Fruit fly (Drosophila melanogaster) whole organism, embryonic: Measurements from ENCODE around the gene Sgp.

Experiments used
- Abd-B ChIP-seq: fragments of 200-800 bp; sonication (Bioruptor generic); optimal IDR thresholded peaks from 2 replicates; lab custom pipeline; 2018; ENCODE audit warnings: missing biosample characterization, mild to moderate bottlenecking, missing genetic modification characterization, moderate library complexity
- Aef1 ChIP-seq: fragments of 200-800 bp; sonication (Bioruptor generic); IDR thresholded peaks from 3 replicates; pipeline ENCODE4 v1.3.6; 2022; ENCODE audit warnings: missing biosample characterization, missing genetic modification characterization
- Atf3 ChIP-seq: fragments of 200-800 bp; sonication (Bioruptor generic); optimal IDR thresholded peaks from 3 replicates; lab custom pipeline; 2016; ENCODE audit warnings: missing biosample characterization, missing genetic modification characterization
- Awh ChIP-seq: fragments of 200-800 bp; sonication (Bioruptor generic); IDR thresholded peaks from 2 replicates; pipeline ENCODE4, ENCODE4 v1.3.6; 2022; ENCODE audit warnings: missing biosample characterization, missing genetic modification characterization
- B-H1 ChIP-seq: fragments of 200-800 bp; sonication (Bioruptor generic); IDR thresholded peaks from 3 replicates; pipeline ENCODE4 v1.3.6; 2022; ENCODE audit warnings: missing biosample characterization, missing genetic modification characterization
- CG10431 ChIP-seq: fragments of 200-800 bp; sonication (Bioruptor generic); optimal IDR thresholded peaks from 3 replicates; lab custom pipeline; 2018; ENCODE audit warnings: missing biosample characterization, mild to moderate bottlenecking, missing genetic modification characterization
- CG11456 ChIP-seq: fragments of 200-800 bp; sonication (Bioruptor generic); IDR thresholded peaks from 3 replicates; pipeline ENCODE4 v1.3.6; 2022; ENCODE audit warnings: missing biosample characterization, missing genetic modification characterization
- CG12071 ChIP-seq: fragments of 200-800 bp; sonication (Bioruptor generic); optimal IDR thresholded peaks from 3 replicates; lab custom pipeline; 2018; ENCODE audit warnings: missing biosample characterization, mild to moderate bottlenecking, missing genetic modification characterization
- CG12391 ChIP-seq: fragments of 200-800 bp; sonication (Bioruptor generic); optimal IDR thresholded peaks from 3 replicates; lab custom pipeline; 2018; ENCODE audit warnings: missing biosample characterization, mild to moderate bottlenecking, missing genetic modification characterization, moderate library complexity
- CG13624 ChIP-seq: fragments of 200-800 bp; sonication (Bioruptor generic); optimal IDR thresholded peaks from 2 replicates; lab custom pipeline; 2016; ENCODE audit warnings: missing biosample characterization, missing genetic modification characterization
- CG16779 ChIP-seq: fragments of 200-800 bp; sonication (Bioruptor generic); IDR thresholded peaks from 2 replicates; pipeline ENCODE4 v1.3.6; 2022; ENCODE audit warnings: missing biosample characterization, missing genetic modification characterization
- CG30020 ChIP-seq: fragments of 200-800 bp; optimal IDR thresholded peaks from 2 replicates; lab custom pipeline; 2019; ENCODE audit warnings: missing biosample characterization, mild to moderate bottlenecking, missing genetic modification characterization, moderate library complexity
- CG30403 ChIP-seq: fragments of 200-800 bp; sonication (Bioruptor generic); optimal IDR thresholded peaks from 3 replicates; lab custom pipeline; 2016; ENCODE audit warnings: missing biosample characterization, missing genetic modification characterization
- CG34224 ChIP-seq: fragments of 200-800 bp; sonication (Bioruptor generic); IDR thresholded peaks from 3 replicates; pipeline ENCODE4 v1.3.6; 2022; ENCODE audit warnings: missing biosample characterization, missing genetic modification characterization; ENCODE audit not compliant: partially characterized antibody
- CG4424 ChIP-seq: fragments of 200-800 bp; sonication (Bioruptor generic); optimal IDR thresholded peaks from 3 replicates; lab custom pipeline; 2016; ENCODE audit warnings: missing biosample characterization, missing genetic modification characterization
- CG4617 ChIP-seq: fragments of 200-800 bp; sonication (Bioruptor generic); optimal IDR thresholded peaks from 3 replicates; lab custom pipeline; 2016; ENCODE audit warnings: missing biosample characterization, missing genetic modification characterization, borderline replicate concordance
- CG4730 ChIP-seq: fragments of 200-800 bp; sonication (Bioruptor generic); IDR thresholded peaks from 2 replicates; pipeline ENCODE4 v1.3.6; 2022; ENCODE audit warnings: missing biosample characterization, missing genetic modification characterization
- CG6689 ChIP-seq: fragments of 200-800 bp; sonication (Bioruptor generic); IDR thresholded peaks from 2 replicates; pipeline ENCODE4 v1.3.6; 2022; ENCODE audit warnings: missing biosample characterization, missing genetic modification characterization
- CG7963 ChIP-seq: fragments of 200-800 bp; sonication (Bioruptor generic); IDR thresholded peaks from 3 replicates; pipeline ENCODE4 v1.3.6; 2022; ENCODE audit warnings: missing biosample characterization, missing genetic modification characterization; ENCODE audit not compliant: partially characterized antibody
- CG8924 ChIP-seq: fragments of 200-800 bp; optimal IDR thresholded peaks from 3 replicates; lab custom pipeline; 2019; ENCODE audit warnings: missing biosample characterization, mild to moderate bottlenecking, missing genetic modification characterization, moderate library complexity
- CG9437 ChIP-seq: fragments of 200-800 bp; sonication (Bioruptor generic); optimal IDR thresholded peaks from 2 replicates; lab custom pipeline; 2018; ENCODE audit warnings: missing biosample characterization, mild to moderate bottlenecking, missing genetic modification characterization
- CHES-1-like ChIP-seq: fragments of 200-800 bp; sonication (Bioruptor generic); optimal IDR thresholded peaks from 2 replicates; lab custom pipeline; 2016; ENCODE audit warnings: missing biosample characterization, missing genetic modification characterization
- Chrac-16 ChIP-seq: fragments of 200-800 bp; sonication (Bioruptor generic); optimal IDR thresholded peaks from 3 replicates; lab custom pipeline; 2016; ENCODE audit warnings: missing biosample characterization, missing genetic modification characterization
- Dref ChIP-seq: fragments of 200-800 bp; sonication (Bioruptor generic); IDR thresholded peaks from 2 replicates; pipeline ENCODE4 v1.3.6; 2022; ENCODE audit warnings: missing biosample characterization, missing genetic modification characterization
- Fer3 ChIP-seq: fragments of 200-800 bp; sonication (Bioruptor generic); optimal IDR thresholded peaks from 2 replicates; lab custom pipeline; 2018; ENCODE audit warnings: missing biosample characterization, mild to moderate bottlenecking, missing genetic modification characterization, moderate library complexity
- Hey ChIP-seq: fragments of 200-800 bp; sonication (Bioruptor generic); optimal IDR thresholded peaks from 3 replicates; lab custom pipeline; 2018; ENCODE audit warnings: missing biosample characterization, mild to moderate bottlenecking, missing genetic modification characterization
- Hr3 ChIP-seq: fragments of 200-800 bp; sonication (Bioruptor generic); optimal IDR thresholded peaks from 3 replicates; lab custom pipeline; 2016; ENCODE audit warnings: missing biosample characterization, missing genetic modification characterization
- Lhr ChIP-seq: fragments of 200-800 bp; sonication (Bioruptor generic); optimal IDR thresholded peaks from 3 replicates; lab custom pipeline; 2017; ENCODE audit warnings: mild to moderate bottlenecking, missing biosample characterization, missing genetic modification reagents, missing genetic modification characterization
- MESR4 ChIP-seq: fragments of 200-800 bp; sonication (Bioruptor generic); optimal IDR thresholded peaks from 2 replicates; lab custom pipeline; 2018; ENCODE audit warnings: missing biosample characterization, mild to moderate bottlenecking, missing genetic modification characterization, moderate library complexity
- Mrtf ChIP-seq: fragments of 200-800 bp; sonication (Bioruptor generic); IDR thresholded peaks from 3 replicates; pipeline ENCODE4 v1.3.6; 2022; ENCODE audit warnings: missing biosample characterization, missing genetic modification characterization
- Neu2 ChIP-seq: fragments of 200-800 bp; sonication (Bioruptor generic); optimal IDR thresholded peaks from 3 replicates; lab custom pipeline; 2016; ENCODE audit warnings: missing biosample characterization, missing genetic modification characterization, borderline replicate concordance
- Optix ChIP-seq: fragments of 200-800 bp; sonication (Bioruptor generic); IDR thresholded peaks from 3 replicates; pipeline ENCODE4 v1.3.6; 2022; ENCODE audit warnings: missing biosample characterization, missing genetic modification characterization
- Ssrp ChIP-seq: fragments of 200-800 bp; sonication (Bioruptor generic); optimal IDR thresholded peaks from 2 replicates; lab custom pipeline; 2018; ENCODE audit warnings: missing biosample characterization, mild to moderate bottlenecking, missing genetic modification characterization, moderate library complexity
- TFAM ChIP-seq: fragments of 200-800 bp; sonication (Bioruptor generic); optimal IDR thresholded peaks from 2 replicates; lab custom pipeline; 2017; ENCODE audit warnings: missing biosample characterization, missing genetic modification characterization, inconsistent platforms
- al ChIP-seq: fragments of 200-800 bp; sonication (Bioruptor generic); IDR thresholded peaks from 2 replicates; pipeline ENCODE4 v1.3.6; 2022; ENCODE audit warnings: missing biosample characterization, missing genetic modification characterization
- br ChIP-seq: fragments of >200 bp; optimal IDR thresholded peaks from 2 replicates; lab custom pipeline; 2017
- chm ChIP-seq: fragments of 200-800 bp; sonication (Bioruptor generic); IDR thresholded peaks from 2 replicates; pipeline ENCODE4 v1.3.6; 2022; ENCODE audit warnings: missing biosample characterization, missing genetic modification characterization
- gro ChIP-seq: fragments of 200-800 bp; sonication (Bioruptor generic); optimal IDR thresholded peaks from 2 replicates; lab custom pipeline; 2016; ENCODE audit warnings: missing biosample characterization, missing genetic modification characterization
- gsb ChIP-seq: fragments of 200-800 bp; sonication (Bioruptor generic); IDR thresholded peaks from 2 replicates; pipeline ENCODE4 v1.3.6; 2022; ENCODE audit warnings: missing biosample characterization, missing genetic modification characterization
- ham ChIP-seq: fragments of 200-800 bp; sonication (Bioruptor generic); IDR thresholded peaks from 2 replicates; pipeline ENCODE4 v1.3.6; 2022; ENCODE audit warnings: missing biosample characterization, missing genetic modification characterization
- kay ChIP-seq: fragments of 200-800 bp; sonication (Bioruptor generic); optimal IDR thresholded peaks from 2 replicates; lab custom pipeline; 2016; ENCODE audit warnings: missing biosample characterization, missing genetic modification characterization
- lmd ChIP-seq: fragments of 200-800 bp; sonication (Bioruptor generic); IDR thresholded peaks from 2 replicates; pipeline ENCODE4 v1.3.6; 2022; ENCODE audit warnings: missing biosample characterization, missing genetic modification characterization
- nau ChIP-seq: fragments of 200-800 bp; sonication (Bioruptor generic); optimal IDR thresholded peaks from 3 replicates; lab custom pipeline; 2017; ENCODE audit warnings: missing biosample characterization, mild to moderate bottlenecking, missing genetic modification characterization, missing genetic modification reagents
- pita ChIP-seq: fragments of 200-800 bp; sonication (Bioruptor generic); optimal IDR thresholded peaks from 2 replicates; lab custom pipeline; 2017; ENCODE audit warnings: missing biosample characterization, mild to moderate bottlenecking, missing genetic modification characterization
- run ChIP-seq: fragments of 200-800 bp; sonication (Bioruptor generic); optimal IDR thresholded peaks from 3 replicates; lab custom pipeline; 2018; ENCODE audit warnings: missing biosample characterization, mild to moderate bottlenecking, missing genetic modification characterization
- stwl ChIP-seq: fragments of 200-800 bp; sonication (Bioruptor generic); optimal IDR thresholded peaks from 3 replicates; lab custom pipeline; 2018; ENCODE audit warnings: missing biosample characterization, mild to moderate bottlenecking, missing genetic modification characterization, moderate library complexity
- tap ChIP-seq: fragments of 200-800 bp; optimal IDR thresholded peaks from 3 replicates; lab custom pipeline; 2019; ENCODE audit warnings: missing biosample characterization, mild to moderate bottlenecking, missing genetic modification characterization, moderate library complexity
- unc-4 ChIP-seq: fragments of 200-800 bp; sonication (Bioruptor generic); IDR thresholded peaks from 2 replicates; pipeline ENCODE4 v1.3.6; 2022; ENCODE audit warnings: missing biosample characterization, missing genetic modification characterization; ENCODE audit not compliant: partially characterized antibody
- usp ChIP-seq: fragments of >200 bp; optimal IDR thresholded peaks from 2 replicates; lab custom pipeline; 2017; ENCODE audit warnings: missing biosample characterization, missing genetic modification characterization
- zfh2 ChIP-seq: fragments of 200-800 bp; sonication (Bioruptor generic); optimal IDR thresholded peaks from 2 replicates; lab custom pipeline; 2016; ENCODE audit warnings: missing biosample characterization, missing genetic modification characterization

The Sgp gene

dm6 chr2L:8535394-8536176, 16.1 kb downstream of the Sgp start (continued):
- TF ChIP-seq CG4617 (GFP tag; lab: Kevin White, UChicago) (peak; percentile 19), gsb (GFP tag; lab: Robert Waterston, UW) (peak; percentile 77; the same call in 1 of the 2 replicates), CG16779 (GFP tag; lab: Robert Waterston, UW) (no peak), Mrtf (GFP tag; lab: Robert Waterston, UW) (peak; percentile 71; the same call in 2 of the 3 replicates), CG4730 (GFP tag; lab: Robert Waterston, UW) (peak; percentile 59), kay (GFP tag; lab: Kevin White, UChicago) (peak; percentile 23), CG10431 (peak; percentile 79), Hey (tag; lab: Kevin White, UChicago) (no peak), CG7963 (GFP tag; lab: Robert Waterston, UW) (no peak), lmd (GFP tag; lab: Robert Waterston, UW) (peak; percentile 85), al (GFP tag; lab: Robert Waterston, UW) (peak; percentile 79), nau (peak; percentile 9), CG9437 (GFP tag; lab: Kevin White, UChicago) (peak; percentile 95), Hr3 (peak; percentile 89), Aef1 (GFP tag; lab: Robert Waterston, UW) (peak; percentile 64), CG4424 (GFP tag; lab: Kevin White, UChicago) (peak; percentile 92), Neu2 (GFP tag; lab: Kevin White, UChicago) (no peak), run (peak; percentile 88), ham (GFP tag; lab: Robert Waterston, UW) (no peak), CHES-1-like (GFP tag; lab: Kevin White, UChicago) (no peak), Chrac-16 (GFP tag; lab: Kevin White, UChicago) (peak; percentile 75), CG6689 (GFP tag; lab: Robert Waterston, UW) (peak; percentile 85), CG8924 (tag; lab: Kevin White, UChicago) (peak; percentile 96), Abd-B (peak; percentile 89), gro (peak; percentile 8), B-H1 (GFP tag; lab: Robert Waterston, UW) (peak; percentile 43; the same call in 2 of the 3 replicates), CG30403 (GFP tag; lab: Kevin White, UChicago) (peak; percentile 93), CG30020 (peak; percentile 76), CG34224 (GFP tag; lab: Robert Waterston, UW) (0 out of 3 replicates have a peak, but pooled peaks have one; percentile 11), tap (tag; lab: Kevin White, UChicago) (peak; percentile 91), usp (GFP tag; lab: Kevin White, UChicago) (no peak), Fer3 (tag; lab: Kevin White, UChicago) (peak; percentile 85), zfh2 (GFP tag; lab: Kevin White, UChicago) (peak; percentile 46), Lhr (GFP tag; lab: Kevin White, UChicago) (peak; percentile 59), stwl (peak; percentile 1), CG13624 (GFP tag; lab: Kevin White, UChicago) (peak; percentile 28), Awh (GFP tag; lab: Robert Waterston, UW) (no peak; the same call in 1 of the 2 replicates), CG12071 (GFP tag; lab: Kevin White, UChicago) (peak; percentile 6), CG11456 (GFP tag; lab: Robert Waterston, UW) (no peak; the same call in none of the 3 replicates), br (lab: Kevin White, UChicago) (no peak), Atf3 (GFP tag; lab: Kevin White, UChicago) (no peak), MESR4 (no peak), Optix (GFP tag; lab: Robert Waterston, UW) (peak; percentile 62; the same call in 2 of the 3 replicates), chm (GFP tag; lab: Robert Waterston, UW) (no peak), Ssrp (tag; lab: Kevin White, UChicago) (peak; percentile 95), Dref (GFP tag; lab: Robert Waterston, UW) (no peak), pita (GFP tag; lab: Kevin White, UChicago) (no peak), CG12391 (peak; percentile 94), unc-4 (no peak), TFAM (GFP tag; lab: Kevin White, UChicago) (no peak)
